Worm (Caenorhabditis elegans) whole organism, late embryonic: ENCODE measurements around the gene sptl-3.

ENCODE experiments used
- ceh-45 ChIP-seq: fragments of 200-800 bp; sonication (Bioruptor generic); IDR thresholded peaks from 2 replicates; pipeline ENCODE4 v1.3.6; 2022; ENCODE audit warnings: missing genetic modification reagents, missing genetic modification characterization, missing compliant biosample characterization
- nhr-11 ChIP-seq: fragments of 150-350 bp; optimal IDR thresholded peaks from 2 replicates; lab custom pipeline; 2014; ENCODE audit warnings: missing biosample characterization, missing genetic modification characterization

- TF ChIP-seq ceh-45 (GFP tag; lab: Robert Waterston, UW) = no peak
- no peak for TF ChIP-seq nhr-11
These were observed 49.0 kb downstream of the sptl-3 start, which contains the start of gene dpr-1 for ce11 chrV:13942082-13942481.
